Fruit fly (Drosophila melanogaster): ENCODE data around the gene CG6707.

CG6707 gene

DNA sequence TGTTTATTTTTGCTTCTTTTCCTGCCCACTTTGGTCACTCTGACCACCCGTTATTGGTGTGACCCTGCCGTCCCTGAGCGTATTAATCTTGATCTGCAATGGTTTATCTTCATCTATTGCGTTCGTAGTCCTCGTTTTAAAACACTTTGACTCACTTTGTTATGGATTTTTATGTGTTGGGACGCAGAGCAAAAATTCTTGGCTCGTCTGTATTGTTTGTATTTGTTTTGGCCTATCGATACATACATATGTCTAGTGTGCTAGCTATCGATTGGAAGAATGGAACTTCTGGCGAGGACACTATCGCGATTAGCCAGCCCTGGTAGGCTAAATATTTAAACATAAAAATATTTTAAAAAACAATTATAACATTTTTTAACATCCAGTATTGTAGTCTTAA is 38.8 kb downstream of the CG6707 start, which contains the start of gene CG10809 (continued):
- TF ChIP-seq tin (GFP tag; optimal IDR thresholded peaks at IDR 0.05) = peak; percentile 29
- peak in 1 of 2 experiments; percentile 0 for TF ChIP-seq Hr51 (GFP tag; optimal IDR thresholded peaks at IDR 0.05)
- TF ChIP-seq CG14860 (GFP tag; IDR thresholded peaks at IDR 0.05; ENCODE audit: partially characterized antibody) = peak; percentile 88
- TF ChIP-seq CG8089 (GFP tag; optimal IDR thresholded peaks at IDR 0.05) = no peak
- peak; percentile 18 for TF ChIP-seq Sry-β (GFP tag; optimal IDR thresholded peaks at IDR 0.05)
- TF ChIP-seq Hr3 (GFP tag; optimal IDR thresholded peaks at IDR 0.05) = peak; percentile 11
- TF ChIP-seq pros (GFP tag; optimal IDR thresholded peaks at IDR 0.05) = no peak
- peak; percentile 27 for TF ChIP-seq ewg (GFP tag; optimal IDR thresholded peaks at IDR 0.05)
- peak; percentile 8 for TF ChIP-seq Dip3 (GFP tag; optimal IDR thresholded peaks at IDR 0.05)
- peak; percentile 27 for TF ChIP-seq caup (GFP tag; optimal IDR thresholded peaks at IDR 0.05; ENCODE audit: severe bottlenecking)
- peak; percentile 15 for TF ChIP-seq jumu (GFP tag; optimal IDR thresholded peaks at IDR 0.05)
- peak; percentile 69 for TF ChIP-seq CHES-1-like (GFP tag; optimal IDR thresholded peaks at IDR 0.05)
- peak; percentile 5 for TF ChIP-seq CG7786 (GFP tag; optimal IDR thresholded peaks at IDR 0.05)
- TF ChIP-seq pho (GFP tag; optimal IDR thresholded peaks at IDR 0.05) = peak; percentile 20
- TF ChIP-seq HmgZ (tag; optimal IDR thresholded peaks at IDR 0.05) = peak; percentile 40
- peak in 1 of 2 experiments; percentile 44 for TF ChIP-seq dpn (GFP tag; optimal IDR thresholded peaks at IDR 0.05)
- peak; percentile 28; the same call in 1 of the 3 replicates for TF ChIP-seq Dbx (GFP tag; IDR thresholded peaks at IDR 0.05)
- no peak for TF ChIP-seq CG10431 (GFP tag; optimal IDR thresholded peaks at IDR 0.05)
- TF ChIP-seq bcd (GFP tag; optimal IDR thresholded peaks at IDR 0.05) = peak; percentile 34
- TF ChIP-seq CG12659 (GFP tag; optimal IDR thresholded peaks at IDR 0.05) = peak; percentile 85
- TF ChIP-seq Fer3 (tag; optimal IDR thresholded peaks at IDR 0.05) = peak; percentile 33
- no peak for TF ChIP-seq pfk (GFP tag; optimal IDR thresholded peaks at IDR 0.05)
- no peak for TF ChIP-seq CG31365 (tag; optimal IDR thresholded peaks at IDR 0.05)
- peak; percentile 19 for TF ChIP-seq CG4820 (GFP tag; optimal IDR thresholded peaks at IDR 0.05)
- no peak for TF ChIP-seq CG1647 (GFP tag; optimal IDR thresholded peaks at IDR 0.05)
- no peak for TF ChIP-seq Fer2 (tag; optimal IDR thresholded peaks at IDR 0.05)
- TF ChIP-seq sug (tag; optimal IDR thresholded peaks at IDR 0.05) = peak; percentile 46
- no peak for TF ChIP-seq en (GFP tag; optimal IDR thresholded peaks at IDR 0.05)
- peak; percentile 21 for TF ChIP-seq Chrac-16 (GFP tag; optimal IDR thresholded peaks at IDR 0.05)
- TF ChIP-seq sob (GFP tag; IDR thresholded peaks at IDR 0.05) = peak; percentile 39; the same call in 1 of the 2 replicates
- TF ChIP-seq hb (GFP tag; IDR thresholded peaks at IDR 0.05; ENCODE audit: partially characterized antibody) = peak; percentile 81
- TF ChIP-seq Atf3 (GFP tag; optimal IDR thresholded peaks at IDR 0.05) = no peak
- no peak for TF ChIP-seq maf-S (GFP tag; optimal IDR thresholded peaks at IDR 0.05)
- TF ChIP-seq HmgD (GFP tag; optimal IDR thresholded peaks at IDR 0.05) = peak; percentile 25
- no peak for TF ChIP-seq CG8944 (GFP tag; optimal IDR thresholded peaks at IDR 0.05)
- TF ChIP-seq slou (GFP tag; optimal IDR thresholded peaks at IDR 0.05) = peak; percentile 8
- TF ChIP-seq slbo (GFP tag; IDR thresholded peaks at IDR 0.05) = peak; percentile 52; the same call in 1 of the 2 replicates
- 0 out of 2 replicates have a peak, but pooled peaks have one; percentile 13 for TF ChIP-seq CG31441 (GFP tag; IDR thresholded peaks at IDR 0.05)
- peak; percentile 94 for TF ChIP-seq Scr (GFP tag; IDR thresholded peaks at IDR 0.05; ENCODE audit: partially characterized antibody)
- peak; percentile 52 for TF ChIP-seq CG18262 (tag; optimal IDR thresholded peaks at IDR 0.05)
- peak; percentile 48 for TF ChIP-seq CG7987 (GFP tag; optimal IDR thresholded peaks at IDR 0.05)
- peak; percentile 48 for TF ChIP-seq CG9727 (GFP tag; optimal IDR thresholded peaks at IDR 0.05)
- TF ChIP-seq CG6791 (GFP tag; IDR thresholded peaks at IDR 0.05; ENCODE audit: partially characterized antibody) = peak; percentile 93
- TF ChIP-seq Ets97D (GFP tag; optimal IDR thresholded peaks at IDR 0.05) = peak; percentile 55
- TF ChIP-seq ind (GFP tag; optimal IDR thresholded peaks at IDR 0.05) = peak; percentile 15
- peak; percentile 6 for TF ChIP-seq Mes4 (GFP tag; optimal IDR thresholded peaks at IDR 0.05)
- TF ChIP-seq Nf-YC (tag; optimal IDR thresholded peaks at IDR 0.05) = peak; percentile 50
- peak; percentile 62; the same call in 1 of the 3 replicates for TF ChIP-seq zen2 (GFP tag; IDR thresholded peaks at IDR 0.05; ENCODE audit: partially characterized antibody)
- peak; percentile 92 for TF ChIP-seq vnd (GFP tag; IDR thresholded peaks at IDR 0.05; ENCODE audit: partially characterized antibody)
- no peak for TF ChIP-seq repo (GFP tag; optimal IDR thresholded peaks at IDR 0.05)

Measured in whole organism, embryonic.